Fruit fly (Drosophila melanogaster): ENCODE results near the gene CG4907.

Gene CG4907

dm6 chr3R:22684044-22684947 is 26.3 kb downstream of the CG4907 start:
- TF ChIP-seq CG8301 (tag; optimal IDR thresholded peaks at IDR 0.05) (no peak), CG9948 (tag; optimal IDR thresholded peaks at IDR 0.05) (no peak), CG34367 (tag; optimal IDR thresholded peaks at IDR 0.05) (no peak)

DNA sequence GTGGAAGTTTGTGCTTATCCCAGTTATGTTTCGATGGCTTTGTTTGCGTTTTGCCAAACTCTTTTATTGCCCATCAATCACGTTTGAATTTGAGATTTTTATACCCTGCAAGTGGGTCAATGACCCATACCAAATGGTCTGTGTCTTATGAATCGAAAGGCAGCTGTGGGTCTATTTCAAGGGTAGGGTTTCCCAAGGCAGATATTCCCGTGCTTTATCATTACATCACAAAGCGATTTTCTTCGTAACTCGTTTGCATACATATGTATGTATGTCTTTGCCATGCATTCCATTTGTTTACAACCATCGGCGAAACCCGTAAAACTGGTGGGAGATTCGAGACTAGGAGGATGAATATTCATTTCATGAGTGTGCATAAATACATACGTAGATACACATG is 35.1 kb downstream of the CG4907 start:
- TF ChIP-seq CG14655 (GFP tag; optimal IDR thresholded peaks at IDR 0.05) (no peak), CG34367 (tag; optimal IDR thresholded peaks at IDR 0.05) (no peak), EcR (GFP tag; optimal IDR thresholded peaks at IDR 0.05) (peak; percentile 81), Pif1B (GFP tag; optimal IDR thresholded peaks at IDR 0.05) (no peak), CG10348 (GFP tag; IDR thresholded peaks at IDR 0.05) (no peak), CG4496 (GFP tag; IDR thresholded peaks at IDR 0.05) (no peak), CG13204 (GFP tag; optimal IDR thresholded peaks at IDR 0.05) (no peak), CG32121 (GFP tag; IDR thresholded peaks at IDR 0.05) (no peak)

- TF ChIP-seq CG14655 (GFP tag; optimal IDR thresholded peaks at IDR 0.05) = no peak
- peak; percentile 51 for TF ChIP-seq CG34367 (tag; optimal IDR thresholded peaks at IDR 0.05)
- peak; percentile 62 for TF ChIP-seq CG15710 (tag; optimal IDR thresholded peaks at IDR 0.05)
- no peak for TF ChIP-seq CG32121 (GFP tag; IDR thresholded peaks at IDR 0.05)
- peak; percentile 45 for TF ChIP-seq Pif1B (GFP tag; optimal IDR thresholded peaks at IDR 0.05)
- TF ChIP-seq CG8159 (tag; optimal IDR thresholded peaks at IDR 0.05) = peak; percentile 76
- TF ChIP-seq CG17806 (tag; optimal IDR thresholded peaks at IDR 0.05) = peak; percentile 61
- TF ChIP-seq CG9948 (tag; optimal IDR thresholded peaks at IDR 0.05) = peak; percentile 67
- TF ChIP-seq CG8301 (tag; optimal IDR thresholded peaks at IDR 0.05) = peak; percentile 12
- TF ChIP-seq D1 (tag; optimal IDR thresholded peaks at IDR 0.05) = peak; percentile 10
These were observed 37.0 kb downstream of the CG4907 start for dm6 chr3R:22673528-22673959.

dm6 chr3R:22672695-22673346 is 37.7 kb downstream of the CG4907 start:
- TF ChIP-seq CG34367 (tag; optimal IDR thresholded peaks at IDR 0.05) (no peak), CG32121 (GFP tag; IDR thresholded peaks at IDR 0.05) (no peak), CG8301 (tag; optimal IDR thresholded peaks at IDR 0.05) (no peak), Ets98B (GFP tag; IDR thresholded peaks at IDR 0.05) (no peak), CG17806 (tag; optimal IDR thresholded peaks at IDR 0.05) (no peak), fd96Ca (GFP tag; IDR thresholded peaks at IDR 0.05) (no peak), CG12605 (GFP tag; IDR thresholded peaks at IDR 0.05) (no peak), CG15710 (tag; optimal IDR thresholded peaks at IDR 0.05) (no peak), gl (tag; optimal IDR thresholded peaks at IDR 0.05) (no peak), CG4496 (GFP tag; IDR thresholded peaks at IDR 0.05) (no peak), Pif1A (GFP tag; optimal IDR thresholded peaks at IDR 0.05) (no peak), CG13204 (GFP tag; optimal IDR thresholded peaks at IDR 0.05) (no peak), CG10348 (GFP tag; IDR thresholded peaks at IDR 0.05) (no peak), D1 (tag; optimal IDR thresholded peaks at IDR 0.05) (no peak), Pif1B (GFP tag; optimal IDR thresholded peaks at IDR 0.05) (no peak), Snoo (tag; optimal IDR thresholded peaks at IDR 0.05) (no peak), CG9948 (tag; optimal IDR thresholded peaks at IDR 0.05) (no peak), EcR (GFP tag; optimal IDR thresholded peaks at IDR 0.05) (no peak), rn (GFP tag; IDR thresholded peaks at IDR 0.05) (no peak), CG14655 (GFP tag; optimal IDR thresholded peaks at IDR 0.05) (no peak)

DNA sequence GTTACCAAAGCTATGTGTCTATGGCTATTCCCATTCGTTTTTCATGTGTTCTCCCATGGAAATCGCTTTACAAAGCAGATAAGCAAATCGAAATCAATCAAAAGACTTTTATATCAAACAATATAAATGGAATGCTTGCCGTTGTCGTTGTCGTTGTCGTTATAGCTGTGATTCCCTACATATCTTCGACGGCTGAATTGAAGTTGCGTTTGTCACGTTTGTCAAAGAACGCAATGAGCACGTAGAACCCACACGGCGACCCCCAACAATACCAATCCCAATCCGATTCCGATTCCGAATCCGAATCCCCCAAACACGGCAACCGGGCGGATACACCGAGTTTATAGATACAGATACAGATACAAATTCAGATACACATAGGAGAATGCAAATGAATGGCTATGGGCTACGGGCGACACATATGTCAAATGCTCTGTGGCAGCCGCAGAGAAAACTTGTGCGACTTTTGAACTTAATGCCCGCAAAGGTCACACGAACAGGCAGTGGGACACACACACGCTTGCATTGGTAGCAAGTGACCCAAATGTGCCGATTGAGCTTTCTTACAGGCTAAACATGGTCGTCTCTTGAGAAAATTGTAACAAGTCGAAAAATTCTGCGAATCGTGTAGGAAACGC is 40.7 kb downstream of the CG4907 start:
- TF ChIP-seq CG15710 (tag; optimal IDR thresholded peaks at IDR 0.05) = no peak
- no peak for TF ChIP-seq CG14655 (GFP tag; optimal IDR thresholded peaks at IDR 0.05)
- TF ChIP-seq CG12605 (GFP tag; IDR thresholded peaks at IDR 0.05) = no peak
- TF ChIP-seq rn (GFP tag; IDR thresholded peaks at IDR 0.05) = no peak
- no peak for TF ChIP-seq CG4496 (GFP tag; IDR thresholded peaks at IDR 0.05)
- no peak for TF ChIP-seq CG34367 (tag; optimal IDR thresholded peaks at IDR 0.05)
- TF ChIP-seq Pif1A (GFP tag; optimal IDR thresholded peaks at IDR 0.05) = no peak
- no peak for TF ChIP-seq CG9948 (tag; optimal IDR thresholded peaks at IDR 0.05)
- no peak for TF ChIP-seq CG17806 (tag; optimal IDR thresholded peaks at IDR 0.05)
- TF ChIP-seq fd96Ca (GFP tag; IDR thresholded peaks at IDR 0.05) = no peak
- no peak for TF ChIP-seq Pif1B (GFP tag; optimal IDR thresholded peaks at IDR 0.05)
- no peak for TF ChIP-seq CG8159 (tag; optimal IDR thresholded peaks at IDR 0.05)
- TF ChIP-seq CG13204 (GFP tag; optimal IDR thresholded peaks at IDR 0.05) = no peak
- TF ChIP-seq D1 (tag; optimal IDR thresholded peaks at IDR 0.05) = no peak
- no peak for TF ChIP-seq EcR (GFP tag; optimal IDR thresholded peaks at IDR 0.05)
- no peak for TF ChIP-seq Ets98B (GFP tag; IDR thresholded peaks at IDR 0.05)
- TF ChIP-seq CG8301 (tag; optimal IDR thresholded peaks at IDR 0.05) = no peak

dm6 chr3R:22669121-22669520 is 41.4 kb downstream of the CG4907 start:
- TF ChIP-seq CG8301 (tag; optimal IDR thresholded peaks at IDR 0.05) (no peak), CG15710 (tag; optimal IDR thresholded peaks at IDR 0.05) (no peak), CG12605 (GFP tag; IDR thresholded peaks at IDR 0.05) (no peak), Snoo (tag; optimal IDR thresholded peaks at IDR 0.05) (no peak), CG17806 (tag; optimal IDR thresholded peaks at IDR 0.05) (no peak), CG4496 (GFP tag; IDR thresholded peaks at IDR 0.05) (no peak), Ets98B (GFP tag; IDR thresholded peaks at IDR 0.05) (no peak), Pif1A (GFP tag; optimal IDR thresholded peaks at IDR 0.05) (no peak), CG14655 (GFP tag; optimal IDR thresholded peaks at IDR 0.05) (no peak), gl (tag; optimal IDR thresholded peaks at IDR 0.05) (no peak), CG10348 (GFP tag; IDR thresholded peaks at IDR 0.05) (no peak), Pif1B (GFP tag; optimal IDR thresholded peaks at IDR 0.05) (no peak), CG8159 (tag; optimal IDR thresholded peaks at IDR 0.05) (no peak), rn (GFP tag; IDR thresholded peaks at IDR 0.05) (no peak)
